Fruit fly (Drosophila melanogaster) whole organism, embryonic: ENCODE measurements around the gene CG6294.

Source experiments
- Abd-B ChIP-seq: fragments of 200-800 bp; sonication (Bioruptor generic); optimal IDR thresholded peaks from 2 replicates; lab custom pipeline; 2018; ENCODE audit warnings: missing biosample characterization, mild to moderate bottlenecking, missing genetic modification characterization, moderate library complexity
- Atf3 ChIP-seq: fragments of 200-800 bp; sonication (Bioruptor generic); optimal IDR thresholded peaks from 3 replicates; lab custom pipeline; 2016; ENCODE audit warnings: missing biosample characterization, missing genetic modification characterization
- CG10274 ChIP-seq: fragments of 200-800 bp; sonication (Bioruptor generic); optimal IDR thresholded peaks from 3 replicates; lab custom pipeline; 2017; ENCODE audit warnings: missing biosample characterization, mild to moderate bottlenecking, missing genetic modification characterization
- CG10543 ChIP-seq: fragments of 200-800 bp; sonication (Bioruptor generic); optimal IDR thresholded peaks from 3 replicates; lab custom pipeline; 2017; ENCODE audit warnings: missing biosample characterization, mild to moderate bottlenecking, missing genetic modification characterization, moderate library complexity
- CG13287 ChIP-seq: fragments of 200-800 bp; sonication (Bioruptor generic); IDR thresholded peaks from 2 replicates; pipeline ENCODE4 v1.3.6; 2022; ENCODE audit warnings: missing biosample characterization, missing genetic modification characterization; ENCODE audit not compliant: partially characterized antibody
- CG16863 ChIP-seq: fragments of 200-800 bp; sonication (Bioruptor generic); optimal IDR thresholded peaks from 3 replicates; lab custom pipeline; 2016; ENCODE audit warnings: missing biosample characterization, missing genetic modification characterization
- CG33213 ChIP-seq: fragments of 200-800 bp; sonication (Bioruptor generic); optimal IDR thresholded peaks from 3 replicates; lab custom pipeline; 2016; ENCODE audit warnings: missing biosample characterization, missing genetic modification characterization
- CG5953 ChIP-seq: fragments of 200-800 bp; sonication (Bioruptor generic); IDR thresholded peaks from 2 replicates; pipeline ENCODE4 v1.3.6; 2022; ENCODE audit warnings: missing biosample characterization, missing genetic modification characterization
- CG6683 ChIP-seq: fragments of 200-800 bp; sonication (Bioruptor generic); optimal IDR thresholded peaks from 2 replicates; lab custom pipeline; 2017; ENCODE audit warnings: missing biosample characterization, mild to moderate bottlenecking, missing genetic modification characterization, missing genetic modification reagents
- CG7357 ChIP-seq: fragments of 200-800 bp; sonication (Bioruptor generic); IDR thresholded peaks from 3 replicates; pipeline ENCODE4 v1.3.6; 2022; ENCODE audit warnings: missing biosample characterization, missing genetic modification characterization
- CG8359 ChIP-seq: fragments of 200-800 bp; sonication (Bioruptor generic); optimal IDR thresholded peaks from 2 replicates; lab custom pipeline; 2017; ENCODE audit warnings: missing biosample characterization, mild to moderate bottlenecking, missing genetic modification characterization, borderline replicate concordance
- CG8765 ChIP-seq: fragments of 200-800 bp; sonication (Bioruptor generic); IDR thresholded peaks from 2 replicates; pipeline ENCODE4 v1.3.6; 2022; ENCODE audit warnings: missing biosample characterization, missing genetic modification characterization
- CG9215 ChIP-seq: fragments of 200-800 bp; sonication (Bioruptor generic); IDR thresholded peaks from 2 replicates; pipeline ENCODE4 v1.3.6; 2022; ENCODE audit warnings: missing biosample characterization, missing genetic modification characterization
- CoRest ChIP-seq: fragments of 200-800 bp; sonication (Bioruptor generic); optimal IDR thresholded peaks from 3 replicates; lab custom pipeline; 2018; ENCODE audit warnings: missing biosample characterization, mild to moderate bottlenecking, missing genetic modification characterization, moderate library complexity
- D19A ChIP-seq: fragments of 200-800 bp; optimal IDR thresholded peaks from 3 replicates; lab custom pipeline; 2019; ENCODE audit warnings: missing biosample characterization, mild to moderate bottlenecking, missing genetic modification characterization, moderate library complexity
- D19B ChIP-seq: fragments of 200-800 bp; sonication (Bioruptor generic); optimal IDR thresholded peaks from 2 replicates; lab custom pipeline; 2017; ENCODE audit warnings: missing biosample characterization, mild to moderate bottlenecking, missing genetic modification characterization
- Drgx ChIP-seq: fragments of 200-800 bp; sonication (Bioruptor generic); IDR thresholded peaks from 2 replicates; pipeline ENCODE4 v1.3.6; 2022; ENCODE audit warnings: missing biosample characterization, missing genetic modification characterization
- HLHmδ ChIP-seq: fragments of 200-800 bp; sonication (Bioruptor generic); optimal IDR thresholded peaks from 2 replicates; lab custom pipeline; 2018; ENCODE audit warnings: missing biosample characterization, mild to moderate bottlenecking, missing genetic modification characterization, moderate library complexity
- Jarid2 ChIP-seq: fragments of 200-800 bp; sonication (Bioruptor generic); optimal IDR thresholded peaks from 3 replicates; lab custom pipeline; 2017; ENCODE audit warnings: mild to moderate bottlenecking, missing biosample characterization, missing genetic modification reagents, missing genetic modification characterization
- Med ChIP-seq: fragments of 200-800 bp; sonication (Bioruptor generic); peaks from one replicate; lab custom pipeline; 2016; ENCODE audit warnings: missing biosample characterization, missing genetic modification characterization, mild to moderate bottlenecking, inconsistent platforms, moderate library complexity
- Meics ChIP-seq: fragments of 200-800 bp; sonication (Bioruptor generic); optimal IDR thresholded peaks from 2 replicates; lab custom pipeline; 2017; ENCODE audit warnings: missing biosample characterization, mild to moderate bottlenecking, missing genetic modification characterization
- Mrtf ChIP-seq: fragments of 200-800 bp; sonication (Bioruptor generic); IDR thresholded peaks from 3 replicates; pipeline ENCODE4 v1.3.6; 2022; ENCODE audit warnings: missing biosample characterization, missing genetic modification characterization
- Neu2 ChIP-seq: fragments of 200-800 bp; sonication (Bioruptor generic); optimal IDR thresholded peaks from 3 replicates; lab custom pipeline; 2016; ENCODE audit warnings: missing biosample characterization, missing genetic modification characterization, borderline replicate concordance
- Pdp1 ChIP-seq, 2 experiments: fragments of 200-800 bp; sonication (Bioruptor generic); optimal IDR thresholded peaks; 3 replicates each; lab custom pipeline; 2016; ENCODE audit warnings: missing biosample characterization in 2 of 2, missing genetic modification characterization in 2 of 2, mild to moderate bottlenecking in 1 of 2, moderate library complexity in 1 of 2
- Scr ChIP-seq: fragments of 200-800 bp; sonication (Bioruptor generic); IDR thresholded peaks from 2 replicates; pipeline ENCODE4 v1.3.6; 2022; ENCODE audit warnings: missing biosample characterization, missing genetic modification characterization; ENCODE audit not compliant: partially characterized antibody
- Trl ChIP-seq, 3 experiments: fragments of >200 bp in 2 of 3; fragments of 200-800 bp in 1 of 3; sonication (Bioruptor generic) in 1 of 3; optimal IDR thresholded peaks; 2 replicates in 1 of 3; 3 replicates in 2 of 3; lab custom pipeline; 2016 to 2017; ENCODE audit warnings: missing biosample characterization in 1 of 3, missing genetic modification characterization in 1 of 3
- Vsx1 ChIP-seq: fragments of 200-800 bp; sonication (Bioruptor generic); optimal IDR thresholded peaks from 2 replicates; lab custom pipeline; 2017; ENCODE audit warnings: missing biosample characterization, mild to moderate bottlenecking, missing genetic modification characterization, missing genetic modification reagents
- bsh ChIP-seq, 2 experiments: fragments of 200-800 bp; sonication (Bioruptor generic); optimal IDR thresholded peaks; 2 replicates each; lab custom pipeline; 2017 to 2018; ENCODE audit warnings: mild to moderate bottlenecking in 2 of 2, missing biosample characterization in 2 of 2, missing genetic modification characterization in 2 of 2, moderate library complexity in 1 of 2
- cas ChIP-seq: fragments of 200-800 bp; sonication (Bioruptor generic); IDR thresholded peaks from 2 replicates; pipeline ENCODE4 v1.3.6; 2022; ENCODE audit warnings: missing biosample characterization, missing genetic modification characterization
- cg ChIP-seq: fragments of 200-800 bp; sonication (Bioruptor generic); optimal IDR thresholded peaks from 3 replicates; lab custom pipeline; 2019; ENCODE audit warnings: missing biosample characterization, mild to moderate bottlenecking, missing genetic modification characterization, moderate library complexity
- croc ChIP-seq: fragments of 200-800 bp; sonication (Bioruptor generic); conservative IDR thresholded peaks from 3 replicates; pipeline ENCODE4 v1.3.6; 2022; ENCODE audit warnings: missing biosample characterization, missing genetic modification characterization
- da ChIP-seq: fragments of 200-800 bp; sonication (Bioruptor generic); optimal IDR thresholded peaks from 2 replicates; lab custom pipeline; 2016; ENCODE audit warnings: missing biosample characterization, missing genetic modification characterization
- dmrt11E ChIP-seq: fragments of 200-800 bp; sonication (Bioruptor generic); optimal IDR thresholded peaks from 3 replicates; lab custom pipeline; 2018; ENCODE audit warnings: missing biosample characterization, mild to moderate bottlenecking, missing genetic modification characterization, moderate library complexity
- exex ChIP-seq: fragments of 200-800 bp; sonication (Bioruptor generic); optimal IDR thresholded peaks from 4 replicates; lab custom pipeline; 2018; ENCODE audit warnings: missing biosample characterization, mild to moderate bottlenecking, missing genetic modification characterization, moderate library complexity
- fd102C ChIP-seq: fragments of 200-800 bp; sonication (Bioruptor generic); optimal IDR thresholded peaks from 2 replicates; lab custom pipeline; 2018; ENCODE audit warnings: missing biosample characterization, mild to moderate bottlenecking, missing genetic modification characterization, moderate library complexity
- fd96Cb ChIP-seq: fragments of 200-800 bp; sonication (Bioruptor generic); optimal IDR thresholded peaks from 2 replicates; lab custom pipeline; 2018; ENCODE audit warnings: missing biosample characterization, mild to moderate bottlenecking, missing genetic modification characterization, moderate library complexity
- grau ChIP-seq: fragments of 200-800 bp; optimal IDR thresholded peaks from 3 replicates; lab custom pipeline; 2019; ENCODE audit warnings: missing biosample characterization, mild to moderate bottlenecking, missing genetic modification characterization, moderate library complexity
- kni ChIP-seq: fragments of 200-800 bp; sonication (Bioruptor generic); optimal IDR thresholded peaks from 3 replicates; lab custom pipeline; 2017; ENCODE audit warnings: mild to moderate bottlenecking, missing biosample characterization, missing genetic modification reagents, missing genetic modification characterization
- lab ChIP-seq: fragments of 200-800 bp; sonication (Bioruptor generic); optimal IDR thresholded peaks from 3 replicates; lab custom pipeline; 2017; ENCODE audit warnings: missing biosample characterization, missing genetic modification characterization, mild to moderate bottlenecking, moderate library complexity, missing genetic modification reagents
- mirr ChIP-seq: fragments of 200-800 bp; sonication (Bioruptor generic); optimal IDR thresholded peaks from 3 replicates; lab custom pipeline; 2018; ENCODE audit warnings: missing biosample characterization, mild to moderate bottlenecking, missing genetic modification characterization
- sens ChIP-seq: fragments of 200-800 bp; sonication (Bioruptor generic); peaks from one replicate; lab custom pipeline; 2016; ENCODE audit warnings: missing biosample characterization, missing genetic modification characterization
- slbo ChIP-seq: fragments of 200-800 bp; sonication (Bioruptor generic); IDR thresholded peaks from 2 replicates; pipeline ENCODE4 v1.3.6; 2022; ENCODE audit warnings: missing biosample characterization, missing genetic modification characterization
- slp2 ChIP-seq: fragments of 200-800 bp; sonication (Bioruptor generic); optimal IDR thresholded peaks from 2 replicates; lab custom pipeline; 2016; ENCODE audit warnings: missing biosample characterization, missing genetic modification characterization
- sug ChIP-seq: fragments of 200-800 bp; optimal IDR thresholded peaks from 2 replicates; lab custom pipeline; 2019; ENCODE audit warnings: missing biosample characterization, mild to moderate bottlenecking, missing genetic modification characterization, moderate library complexity
- tna ChIP-seq: fragments of 200-800 bp; sonication (Bioruptor generic); IDR thresholded peaks from 2 replicates; pipeline ENCODE4 v1.3.6; 2022; ENCODE audit warnings: missing biosample characterization, missing genetic modification characterization; ENCODE audit not compliant: partially characterized antibody
- twi ChIP-seq: fragments of 200-800 bp; optimal IDR thresholded peaks from 2 replicates; lab custom pipeline; 2019; ENCODE audit warnings: missing biosample characterization, mild to moderate bottlenecking, missing genetic modification characterization, moderate library complexity
- wek ChIP-seq: fragments of 200-800 bp; sonication (Bioruptor generic); optimal IDR thresholded peaks from 3 replicates; lab custom pipeline; 2018; ENCODE audit warnings: missing biosample characterization, mild to moderate bottlenecking, missing genetic modification characterization, moderate library complexity
- zen ChIP-seq: fragments of 200-800 bp; sonication (Bioruptor generic); optimal IDR thresholded peaks from 3 replicates; lab custom pipeline; 2018; ENCODE audit warnings: missing biosample characterization, mild to moderate bottlenecking, missing genetic modification characterization, moderate library complexity

CG6294 gene

DNA sequence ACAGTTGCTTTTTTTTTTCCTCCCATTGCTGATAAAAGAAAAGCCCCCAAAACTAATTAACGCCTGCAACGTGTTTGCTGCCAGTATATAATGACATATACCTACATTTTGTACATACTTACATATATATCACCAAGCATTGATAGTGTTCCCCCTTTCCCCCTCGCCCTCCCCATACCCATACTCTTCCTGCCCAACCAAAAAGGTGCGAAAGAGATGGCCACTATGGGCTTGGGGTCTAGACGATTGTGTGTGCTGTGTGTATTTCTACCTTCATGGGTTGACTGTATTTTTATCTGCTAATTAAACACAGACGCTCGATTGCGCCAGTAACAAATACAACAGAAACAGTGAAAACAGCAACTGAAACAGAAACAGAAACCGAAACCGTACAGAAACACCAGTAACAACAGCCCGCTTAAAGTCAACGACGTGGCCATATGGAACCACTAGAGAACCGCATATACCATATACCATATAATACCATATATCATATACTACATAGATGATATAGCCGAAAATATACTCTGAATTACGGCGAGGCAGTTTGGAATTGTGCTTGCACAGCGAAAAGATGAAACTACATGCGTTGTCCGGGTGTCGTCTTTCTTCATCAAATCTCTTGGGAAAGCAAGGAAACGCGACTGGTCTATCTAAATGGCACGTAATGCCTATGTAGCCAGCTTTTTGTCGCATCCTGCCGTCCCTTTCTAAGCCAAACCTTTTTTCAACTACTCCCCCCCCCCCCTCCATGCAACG, 34.3 kb downstream of the CG6294 start:
- TF ChIP-seq Abd-B (GFP tag; lab: Kevin White, UChicago) = no peak
- TF ChIP-seq CoRest (tag; lab: Kevin White, UChicago) = no peak
- TF ChIP-seq CG7357 (GFP tag; lab: Robert Waterston, UW) = no peak
- no peak for TF ChIP-seq sens (GFP tag; lab: Kevin White, UChicago)
- no peak for TF ChIP-seq Med (GFP tag; lab: Kevin White, UChicago)
- no peak for TF ChIP-seq D19B (GFP tag; lab: Kevin White, UChicago)
- TF ChIP-seq da = no peak
- TF ChIP-seq D19A = no peak
- TF ChIP-seq CG5953 (GFP tag; lab: Robert Waterston, UW) = no peak
- TF ChIP-seq croc = no peak
- TF ChIP-seq Scr (GFP tag; lab: Robert Waterston, UW) = no peak
- no peak for TF ChIP-seq fd96Cb (tag; lab: Kevin White, UChicago)
- TF ChIP-seq fd102C = no peak
- TF ChIP-seq wek (GFP tag; lab: Kevin White, UChicago) = no peak
- TF ChIP-seq sug (tag; lab: Kevin White, UChicago) = peak; percentile 44
- TF ChIP-seq Jarid2 (GFP tag; lab: Kevin White, UChicago) = no peak
- no peak for TF ChIP-seq CG6683 (GFP tag; lab: Kevin White, UChicago)
- TF ChIP-seq CG33213 (GFP tag; lab: Kevin White, UChicago) = no peak
- TF ChIP-seq Pdp1 (GFP tag; optimal IDR thresholded peaks at IDR 0.05; lab: Kevin White, UChicago) = no peak
- no peak for TF ChIP-seq CG8359 (GFP tag; lab: Kevin White, UChicago)
- no peak for TF ChIP-seq Meics (GFP tag; lab: Kevin White, UChicago)
- no peak for TF ChIP-seq Mrtf (GFP tag; lab: Robert Waterston, UW)
- TF ChIP-seq Trl (optimal IDR thresholded peaks at IDR 0.05; lab: Kevin White, UChicago) = no peak
- TF ChIP-seq Trl (GFP tag; optimal IDR thresholded peaks at IDR 0.05; lab: Kevin White, UChicago) = no peak
- no peak for TF ChIP-seq slp2 (GFP tag; lab: Kevin White, UChicago)
- peak; percentile 31 for TF ChIP-seq lab (GFP tag; lab: Kevin White, UChicago)
- no peak for TF ChIP-seq Drgx (GFP tag; lab: Robert Waterston, UW)
- TF ChIP-seq cg (GFP tag; lab: Kevin White, UChicago) = peak; percentile 29
- TF ChIP-seq bsh (GFP tag; optimal IDR thresholded peaks at IDR 0.05; lab: Kevin White, UChicago) = no peak
- TF ChIP-seq Vsx1 (GFP tag; lab: Kevin White, UChicago) = peak; percentile 70
- no peak for TF ChIP-seq CG10274 (GFP tag; lab: Kevin White, UChicago)
- no peak for TF ChIP-seq CG8765 (GFP tag; lab: Robert Waterston, UW)
- no peak for TF ChIP-seq CG9215 (GFP tag; lab: Robert Waterston, UW)
- TF ChIP-seq tna (GFP tag; lab: Robert Waterston, UW) = no peak
- no peak for TF ChIP-seq slbo
- TF ChIP-seq cas (GFP tag; lab: Robert Waterston, UW) = no peak
- peak; percentile 24 for TF ChIP-seq twi
- TF ChIP-seq Atf3 = no peak
- TF ChIP-seq dmrt11E (tag; lab: Kevin White, UChicago) = no peak
- peak; percentile 42 for TF ChIP-seq mirr (GFP tag; lab: Kevin White, UChicago)
- no peak for TF ChIP-seq zen (tag; lab: Kevin White, UChicago)
- no peak for TF ChIP-seq Neu2 (GFP tag; lab: Kevin White, UChicago)
- peak; percentile 59 for TF ChIP-seq exex
- no peak for TF ChIP-seq CG13287
- no peak for TF ChIP-seq HLHmδ (GFP tag; lab: Kevin White, UChicago)
- TF ChIP-seq CG16863 = no peak
- peak; percentile 9 for TF ChIP-seq kni (GFP tag; lab: Kevin White, UChicago)
- peak; percentile 12 for TF ChIP-seq grau (tag; lab: Kevin White, UChicago)
- peak; percentile 54 for TF ChIP-seq CG10543 (GFP tag; lab: Kevin White, UChicago)
